Comparison of ENCODE assay signal across 1 fruit fly cellular context in genomic region chr3R:6657278-6658246, dm6.
TF ChIP-seq lines count a peak whose summit lies in the region.

CG1307 (minus strand) TSS chr3R:6657442.
twr (plus strand) TSS chr3R:6657882.

TF ChIP-seq in whole organism, embryonic, 481 proteins besides CTCF, POLR2A, EP300 and RAD21 (continued from another document and continues in another):
- TF ChIP-seq Bteb2 (GFP tag; optimal IDR thresholded peaks at IDR 0.05; lab: Kevin White, UChicago) (no peak), CG8388 (GFP tag; optimal IDR thresholded peaks at IDR 0.05; lab: Kevin White, UChicago) (no peak), tio (GFP tag; optimal IDR thresholded peaks at IDR 0.05; lab: Kevin White, UChicago) (no peak), NFAT (GFP tag; IDR thresholded peaks at IDR 0.05; lab: Robert Waterston, UW) (peak; percentile 48), tup (GFP tag; optimal IDR thresholded peaks at IDR 0.05; lab: Kevin White, UChicago) (no peak), Myb (GFP tag; optimal IDR thresholded peaks at IDR 0.05; lab: Kevin White, UChicago) (peak; percentile 81), wor (GFP tag; IDR thresholded peaks at IDR 0.05; lab: Robert Waterston, UW) (no peak), CG12155 (GFP tag; optimal IDR thresholded peaks at IDR 0.05; lab: Kevin White, UChicago) (peak; percentile 27), CG10321 (GFP tag; IDR thresholded peaks at IDR 0.05; lab: Robert Waterston, UW) (0 out of 2 replicates have a peak, but pooled peaks have one; percentile 11), odd (GFP tag; optimal IDR thresholded peaks at IDR 0.05; lab: Kevin White, UChicago) (no peak), Optix (GFP tag; IDR thresholded peaks at IDR 0.05; lab: Robert Waterston, UW) (no peak), CG2120 (GFP tag; optimal IDR thresholded peaks at IDR 0.05; lab: Kevin White, UChicago) (peak; percentile 7), pb (GFP tag; optimal IDR thresholded peaks at IDR 0.05; lab: Kevin White, UChicago) (no peak), stc (GFP tag; IDR thresholded peaks at IDR 0.05; lab: Robert Waterston, UW) (no peak; the same call in 1 of the 2 replicates), bowl (GFP tag; IDR thresholded peaks at IDR 0.05; lab: Robert Waterston, UW) (no peak), CG7839 (tag; optimal IDR thresholded peaks at IDR 0.05; lab: Kevin White, UChicago) (no peak), CG14050 (GFP tag; IDR thresholded peaks at IDR 0.05; lab: Robert Waterston, UW) (no peak), dpn (GFP tag; optimal IDR thresholded peaks at IDR 0.05; lab: Kevin White, UChicago) (peak in 1 of 2 experiments; percentile 17), Doc3 (GFP tag; IDR thresholded peaks at IDR 0.05; lab: Robert Waterston, UW; ENCODE audit: partially characterized antibody) (no peak), CG2712 (tag; optimal IDR thresholded peaks at IDR 0.05; lab: Kevin White, UChicago) (peak; percentile 69), Oaz (GFP tag; IDR thresholded peaks at IDR 0.05; lab: Robert Waterston, UW) (no peak), CG9876 (GFP tag; optimal IDR thresholded peaks at IDR 0.05; lab: Kevin White, UChicago) (no peak), toy (GFP tag; IDR thresholded peaks at IDR 0.05; lab: Robert Waterston, UW) (no peak), Hr51 (GFP tag; optimal IDR thresholded peaks at IDR 0.05; lab: Kevin White, UChicago) (no peak), CG16863 (GFP tag; optimal IDR thresholded peaks at IDR 0.05; lab: Kevin White, UChicago) (no peak), CG3281 (GFP tag; optimal IDR thresholded peaks at IDR 0.05; lab: Kevin White, UChicago) (no peak), Scr (GFP tag; IDR thresholded peaks at IDR 0.05; lab: Robert Waterston, UW; ENCODE audit: partially characterized antibody) (no peak), CG9609 (GFP tag; optimal IDR thresholded peaks at IDR 0.05; lab: Kevin White, UChicago) (peak; percentile 12), D19A (tag; optimal IDR thresholded peaks at IDR 0.05; lab: Kevin White, UChicago) (no peak), ci (GFP tag; IDR thresholded peaks at IDR 0.05; lab: Robert Waterston, UW) (peak; percentile 71; the same call in 1 of the 3 replicates), mld (GFP tag; IDR thresholded peaks at IDR 0.05; lab: Robert Waterston, UW; ENCODE audit: partially characterized antibody) (no peak), CG7556 (GFP tag; optimal IDR thresholded peaks at IDR 0.05; lab: Kevin White, UChicago) (no peak), Sry-β (GFP tag; optimal IDR thresholded peaks at IDR 0.05; lab: Kevin White, UChicago) (no peak), Trl (optimal IDR thresholded peaks at IDR 0.05; lab: Kevin White, UChicago) (no peak), Trl (GFP tag; optimal IDR thresholded peaks at IDR 0.05; lab: Kevin White, UChicago) (no peak), crp (GFP tag; optimal IDR thresholded peaks at IDR 0.05; lab: Kevin White, UChicago) (peak in 1 of 2 experiments; percentile 52), cato (GFP tag; optimal IDR thresholded peaks at IDR 0.05; lab: Kevin White, UChicago; ENCODE audit: borderline replicate concordance) (no peak), pfk (GFP tag; optimal IDR thresholded peaks at IDR 0.05; lab: Kevin White, UChicago) (no peak), CG12071 (GFP tag; optimal IDR thresholded peaks at IDR 0.05; lab: Kevin White, UChicago) (no peak), CG18011 (GFP tag; optimal IDR thresholded peaks at IDR 0.05; lab: Kevin White, UChicago) (no peak), CG7987 (GFP tag; optimal IDR thresholded peaks at IDR 0.05; lab: Kevin White, UChicago) (peak; percentile 5), CG9437 (GFP tag; optimal IDR thresholded peaks at IDR 0.05; lab: Kevin White, UChicago) (peak; percentile 97), CG10366 (GFP tag; IDR thresholded peaks at IDR 0.05; lab: Robert Waterston, UW) (no peak), Six4 (GFP tag; optimal IDR thresholded peaks at IDR 0.05; lab: Kevin White, UChicago) (no peak), D (optimal IDR thresholded peaks at IDR 0.05; lab: Kevin White, UChicago) (no peak), D (GFP tag; optimal IDR thresholded peaks at IDR 0.05; lab: Kevin White, UChicago) (no peak), CG7928 (GFP tag; optimal IDR thresholded peaks at IDR 0.05; lab: Kevin White, UChicago) (no peak), CG11504 (tag; optimal IDR thresholded peaks at IDR 0.05; lab: Kevin White, UChicago) (no peak), CG3847 (GFP tag; IDR thresholded peaks at IDR 0.05; lab: Robert Waterston, UW) (peak; percentile 22; the same call in 1 of the 2 replicates), NC2α (GFP tag; optimal IDR thresholded peaks at IDR 0.05; lab: Kevin White, UChicago) (no peak), tx (GFP tag; optimal IDR thresholded peaks at IDR 0.05; lab: Kevin White, UChicago) (no peak), prd (optimal IDR thresholded peaks at IDR 0.05; lab: Kevin White, UChicago) (no peak), prd (GFP tag; IDR thresholded peaks at IDR 0.05; lab: Robert Waterston, UW) (peak; percentile 26; the same call in 1 of the 3 replicates), CG9817 (tag; optimal IDR thresholded peaks at IDR 0.05; lab: Kevin White, UChicago) (peak; percentile 30), HLH4C (GFP tag; IDR thresholded peaks at IDR 0.05; lab: Robert Waterston, UW; ENCODE audit: partially characterized antibody) (0 out of 3 replicates have a peak, but pooled peaks have one; percentile 38), az2 (GFP tag; optimal IDR thresholded peaks at IDR 0.05; lab: Kevin White, UChicago) (peak; percentile 6), cas (GFP tag; IDR thresholded peaks at IDR 0.05; lab: Robert Waterston, UW) (no peak), ssp (GFP tag; IDR thresholded peaks at IDR 0.05; lab: Robert Waterston, UW) (peak; percentile 51; the same call in 1 of the 2 replicates), Awh (GFP tag; IDR thresholded peaks at IDR 0.05; lab: Robert Waterston, UW) (no peak), ab (GFP tag; optimal IDR thresholded peaks at IDR 0.05; lab: Kevin White, UChicago) (no peak), Poxn (GFP tag; IDR thresholded peaks at IDR 0.05; lab: Robert Waterston, UW) (no peak), CG1233 (GFP tag; optimal IDR thresholded peaks at IDR 0.05; lab: Kevin White, UChicago) (peak; percentile 42), Rx (GFP tag; IDR thresholded peaks at IDR 0.05; lab: Robert Waterston, UW) (no peak), Drgx (GFP tag; IDR thresholded peaks at IDR 0.05; lab: Robert Waterston, UW) (0 out of 2 replicates have a peak, but pooled peaks have one; percentile 16), Atf6 (GFP tag; IDR thresholded peaks at IDR 0.05; lab: Robert Waterston, UW) (no peak), H15 (GFP tag; IDR thresholded peaks at IDR 0.05; lab: Robert Waterston, UW) (no peak), CG4730 (GFP tag; IDR thresholded peaks at IDR 0.05; lab: Robert Waterston, UW) (no peak), her (GFP tag; optimal IDR thresholded peaks at IDR 0.05; lab: Kevin White, UChicago) (no peak), zen2 (GFP tag; IDR thresholded peaks at IDR 0.05; lab: Robert Waterston, UW; ENCODE audit: partially characterized antibody) (no peak), hbn (GFP tag; IDR thresholded peaks at IDR 0.05; lab: Robert Waterston, UW; ENCODE audit: partially characterized antibody) (no peak), zfh2 (GFP tag; optimal IDR thresholded peaks at IDR 0.05; lab: Kevin White, UChicago) (no peak), yki (optimal IDR thresholded peaks at IDR 0.05; lab: Kevin White, UChicago) (no peak), Hsf (GFP tag; optimal IDR thresholded peaks at IDR 0.05; lab: Kevin White, UChicago) (no peak), dan (GFP tag; IDR thresholded peaks at IDR 0.05; lab: Robert Waterston, UW) (no peak), Camta (GFP tag; optimal IDR thresholded peaks at IDR 0.05; lab: Kevin White, UChicago) (no peak), trh (GFP tag; optimal IDR thresholded peaks at IDR 0.05; lab: Kevin White, UChicago) (no peak), ac (GFP tag; optimal IDR thresholded peaks at IDR 0.05; lab: Kevin White, UChicago) (no peak), Fer1 (GFP tag; optimal IDR thresholded peaks at IDR 0.05; lab: Kevin White, UChicago) (peak; percentile 35), hb (GFP tag; IDR thresholded peaks at IDR 0.05; lab: Robert Waterston, UW; ENCODE audit: partially characterized antibody) (no peak), btn (GFP tag; optimal IDR thresholded peaks at IDR 0.05; lab: Kevin White, UChicago) (no peak), CG12104 (GFP tag; optimal IDR thresholded peaks at IDR 0.05; lab: Kevin White, UChicago) (no peak), unc-4 (GFP tag; IDR thresholded peaks at IDR 0.05; lab: Robert Waterston, UW; ENCODE audit: partially characterized antibody) (no peak), Dad (GFP tag; optimal IDR thresholded peaks at IDR 0.05; lab: Kevin White, UChicago) (no peak), pzg (GFP tag; optimal IDR thresholded peaks at IDR 0.05; lab: Kevin White, UChicago) (peak; percentile 74), Ada2b (GFP tag; IDR thresholded peaks at IDR 0.05; lab: Robert Waterston, UW) (no peak), CG8765 (GFP tag; IDR thresholded peaks at IDR 0.05; lab: Robert Waterston, UW) (no peak), Meics (GFP tag; optimal IDR thresholded peaks at IDR 0.05; lab: Kevin White, UChicago) (peak; percentile 43), dimm (GFP tag; IDR thresholded peaks at IDR 0.05; lab: Robert Waterston, UW) (no peak), CG7963 (GFP tag; IDR thresholded peaks at IDR 0.05; lab: Robert Waterston, UW; ENCODE audit: partially characterized antibody) (no peak), CG8281 (tag; optimal IDR thresholded peaks at IDR 0.05; lab: Kevin White, UChicago) (no peak), CG6683 (GFP tag; optimal IDR thresholded peaks at IDR 0.05; lab: Kevin White, UChicago) (no peak), CG17361 (GFP tag; IDR thresholded peaks at IDR 0.05; lab: Robert Waterston, UW) (no peak), CG3407 (GFP tag; optimal IDR thresholded peaks at IDR 0.05; lab: Kevin White, UChicago) (peak; percentile 53), inv (GFP tag; IDR thresholded peaks at IDR 0.05; lab: Robert Waterston, UW; ENCODE audit: partially characterized antibody) (no peak), CG16815 (GFP tag; optimal IDR thresholded peaks at IDR 0.05; lab: Kevin White, UChicago) (no peak), gem (tag; optimal IDR thresholded peaks at IDR 0.05; lab: Kevin White, UChicago) (no peak), slp2 (GFP tag; optimal IDR thresholded peaks at IDR 0.05; lab: Kevin White, UChicago) (no peak), ftz-f1 (GFP tag; optimal IDR thresholded peaks at IDR 0.05; lab: Kevin White, UChicago) (no peak), h (optimal IDR thresholded peaks at IDR 0.05; lab: Kevin White, UChicago) (no peak), mam (GFP tag; optimal IDR thresholded peaks at IDR 0.05; lab: Kevin White, UChicago) (no peak), twi (tag; optimal IDR thresholded peaks at IDR 0.05; lab: Kevin White, UChicago) (no peak), CG3726 (GFP tag; IDR thresholded peaks at IDR 0.05; lab: Robert Waterston, UW) (no peak), ase (GFP tag; IDR thresholded peaks at IDR 0.05; lab: Robert Waterston, UW) (no peak), Lpt (GFP tag; optimal IDR thresholded peaks at IDR 0.05; lab: Kevin White, UChicago) (no peak), CG6854 (GFP tag; optimal IDR thresholded peaks at IDR 0.05; lab: Kevin White, UChicago) (no peak), exex (tag; optimal IDR thresholded peaks at IDR 0.05; lab: Kevin White, UChicago) (no peak), Nf-YA (GFP tag; IDR thresholded peaks at IDR 0.05; lab: Robert Waterston, UW) (no peak), CG1529 (GFP tag; optimal IDR thresholded peaks at IDR 0.05; lab: Kevin White, UChicago) (no peak), NC2β (GFP tag; optimal IDR thresholded peaks at IDR 0.05; lab: Kevin White, UChicago) (no peak), BEAF-32 (GFP tag; optimal IDR thresholded peaks at IDR 0.05; lab: Kevin White, UChicago) (peak; percentile 58), CG1832 (GFP tag; optimal IDR thresholded peaks at IDR 0.05; lab: Kevin White, UChicago) (no peak), jing (GFP tag; optimal IDR thresholded peaks at IDR 0.05; lab: Kevin White, UChicago) (no peak), CG33557 (GFP tag; optimal IDR thresholded peaks at IDR 0.05; lab: Kevin White, UChicago) (peak; percentile 41), CG14965 (GFP tag; optimal IDR thresholded peaks at IDR 0.05; lab: Kevin White, UChicago; ENCODE audit: borderline replicate concordance) (no peak), CG32532 (GFP tag; IDR thresholded peaks at IDR 0.05; lab: Robert Waterston, UW) (peak; percentile 69), oc (tag; optimal IDR thresholded peaks at IDR 0.05; lab: Kevin White, UChicago) (no peak), CG10654 (GFP tag; optimal IDR thresholded peaks at IDR 0.05; lab: Kevin White, UChicago) (no peak), CG18599 (GFP tag; optimal IDR thresholded peaks at IDR 0.05; lab: Kevin White, UChicago) (no peak), ro (GFP tag; IDR thresholded peaks at IDR 0.05; lab: Robert Waterston, UW) (no peak), CG8924 (tag; optimal IDR thresholded peaks at IDR 0.05; lab: Kevin White, UChicago) (peak; percentile 18), CG14710 (tag; optimal IDR thresholded peaks at IDR 0.05; lab: Kevin White, UChicago) (peak; percentile 98), chm (GFP tag; IDR thresholded peaks at IDR 0.05; lab: Robert Waterston, UW) (no peak), jumu (GFP tag; optimal IDR thresholded peaks at IDR 0.05; lab: Kevin White, UChicago) (no peak), CG12391 (tag; optimal IDR thresholded peaks at IDR 0.05; lab: Kevin White, UChicago) (peak; percentile 38), chif (GFP tag; optimal IDR thresholded peaks at IDR 0.05; lab: Kevin White, UChicago) (no peak), CG31441 (GFP tag; IDR thresholded peaks at IDR 0.05; lab: Robert Waterston, UW) (no peak; the same call in 1 of the 2 replicates), cg (GFP tag; optimal IDR thresholded peaks at IDR 0.05; lab: Kevin White, UChicago) (no peak), Mrtf (GFP tag; IDR thresholded peaks at IDR 0.05; lab: Robert Waterston, UW) (peak; percentile 33; the same call in 1 of the 3 replicates), YL-1 (GFP tag; optimal IDR thresholded peaks at IDR 0.05; lab: Kevin White, UChicago) (peak; percentile 39), CrebB (tag; optimal IDR thresholded peaks at IDR 0.05; lab: Kevin White, UChicago) (no peak), H2.0 (GFP tag; IDR thresholded peaks at IDR 0.05; lab: Robert Waterston, UW) (0 out of 2 replicates have a peak, but pooled peaks have one; percentile 12), aop (GFP tag; IDR thresholded peaks at IDR 0.05; lab: Robert Waterston, UW) (no peak), grn (GFP tag; optimal IDR thresholded peaks at IDR 0.05; lab: Kevin White, UChicago) (no peak), HLHmδ (GFP tag; optimal IDR thresholded peaks at IDR 0.05; lab: Kevin White, UChicago) (no peak), CG15269 (tag; optimal IDR thresholded peaks at IDR 0.05; lab: Kevin White, UChicago) (no peak), seq (GFP tag; IDR thresholded peaks at IDR 0.05; lab: Robert Waterston, UW) (no peak)
